Worm (Caenorhabditis elegans) whole organism, young adult: Measurements from ENCODE around the gene col-120.

ENCODE experiments used
- B0019.2 ChIP-seq: fragments of 200-800 bp; sonication (Bioruptor generic); conservative IDR thresholded peaks from 2 replicates; pipeline ENCODE4 v1.3.6; 2022; ENCODE audit warnings: missing genetic modification reagents, missing genetic modification characterization, missing compliant biosample characterization
- B0035.1 ChIP-seq: sonication (generic microtip); optimal IDR thresholded peaks from 2 replicates; lab custom pipeline; 2016; ENCODE audit warnings: missing genetic modification characterization, mild to moderate bottlenecking, missing compliant biosample characterization, missing genotype, missing genetic modification reagents
- B0336.3 ChIP-seq: fragments of 200-800 bp; sonication (Bioruptor generic); IDR thresholded peaks from 2 replicates; pipeline ENCODE4 v1.3.6; 2022; ENCODE audit warnings: missing genetic modification characterization, missing compliant biosample characterization
- C17E4.6 ChIP-seq: fragments of 200-800 bp; sonication (Bioruptor generic); IDR thresholded peaks from 2 replicates; pipeline ENCODE4 v1.3.6; 2022; ENCODE audit warnings: missing genetic modification reagents, missing genetic modification characterization, missing compliant biosample characterization
- F37B4.10 ChIP-seq: fragments of 200-800 bp; sonication (Bioruptor generic); IDR thresholded peaks from 2 replicates; pipeline ENCODE4 v1.3.6; 2022; ENCODE audit warnings: missing genetic modification characterization, missing compliant biosample characterization
- F57C9.4 ChIP-seq: sonication (generic microtip); optimal IDR thresholded peaks from 2 replicates; lab custom pipeline; 2017; ENCODE audit warnings: mild to moderate bottlenecking, missing genetic modification characterization, missing compliant biosample characterization
- T07F8.4 ChIP-seq: sonication (generic microtip); optimal IDR thresholded peaks from 2 replicates; lab custom pipeline; 2016; ENCODE audit warnings: mild to moderate bottlenecking, missing genetic modification characterization, moderate library complexity, missing compliant biosample characterization
- akir-1 ChIP-seq: fragments of 200-800 bp; sonication (Bioruptor generic); optimal IDR thresholded peaks from 2 replicates; lab custom pipeline; 2018; ENCODE audit warnings: mild to moderate bottlenecking, missing genetic modification characterization, moderate library complexity, missing compliant biosample characterization
- ama-1 ChIP-seq, 3 experiments: fragments of 150-350 bp in 1 of 3; sonication (generic microtip) in 2 of 3; optimal IDR thresholded peaks; 2 replicates each; lab custom pipeline; 2014 to 2018; ENCODE audit warnings: missing biosample characterization in 2 of 3, missing genetic modification characterization in 2 of 3, missing genetic modification reagents in 2 of 3
- attf-5 ChIP-seq: fragments of 200-800 bp; sonication (Bioruptor generic); optimal IDR thresholded peaks from 2 replicates; lab custom pipeline; 2018; ENCODE audit warnings: mild to moderate bottlenecking, missing genetic modification characterization, missing compliant biosample characterization
- ceh-91 ChIP-seq: fragments of 200-800 bp; sonication (Bioruptor generic); IDR thresholded peaks from 2 replicates; pipeline ENCODE4 v1.3.6; 2022; ENCODE audit warnings: missing genetic modification reagents, missing genetic modification characterization, missing compliant biosample characterization
- chd-7 ChIP-seq: sonication (generic microtip); optimal IDR thresholded peaks from 2 replicates; lab custom pipeline; 2016; ENCODE audit warnings: mild to moderate bottlenecking, missing genetic modification characterization, moderate library complexity, missing compliant biosample characterization
- dox-1 ChIP-seq: fragments of 200-800 bp; sonication (Bioruptor generic); IDR thresholded peaks from 2 replicates; pipeline ENCODE4 v1.3.6; 2022; ENCODE audit warnings: missing genetic modification reagents, missing genetic modification characterization, missing compliant biosample characterization
- efl-1 ChIP-seq: fragments of 150-350 bp; optimal IDR thresholded peaks from 2 replicates; lab custom pipeline; 2014; ENCODE audit warnings: missing biosample characterization, missing genetic modification reagents, missing genetic modification characterization
- ekl-4 ChIP-seq: fragments of 200-800 bp; sonication (Bioruptor generic); IDR thresholded peaks from 2 replicates; pipeline ENCODE4 v1.3.6; 2022; ENCODE audit warnings: missing genetic modification reagents, missing genetic modification characterization, missing compliant biosample characterization
- ets-4 ChIP-seq: fragments of 200-800 bp; sonication (Bioruptor generic); optimal IDR thresholded peaks from 2 replicates; lab custom pipeline; 2018; ENCODE audit warnings: mild to moderate bottlenecking, missing genetic modification characterization, missing compliant biosample characterization
- gei-17 ChIP-seq: fragments of 200-800 bp; sonication (Bioruptor generic); optimal IDR thresholded peaks from 2 replicates; lab custom pipeline; 2018; ENCODE audit warnings: mild to moderate bottlenecking, missing genetic modification characterization, missing compliant biosample characterization
- him-1 ChIP-seq: sonication (generic microtip); optimal IDR thresholded peaks from 2 replicates; lab custom pipeline; 2016; ENCODE audit warnings: missing genotype, missing genetic modification reagents, missing genetic modification characterization, missing compliant biosample characterization
- hlh-26 ChIP-seq: fragments of 200-800 bp; sonication (Bioruptor generic); conservative IDR thresholded peaks from 2 replicates; pipeline ENCODE4 v1.3.6; 2022; ENCODE audit warnings: missing genetic modification reagents, missing genetic modification characterization, missing compliant biosample characterization
- hmg-1.2 ChIP-seq: fragments of 200-800 bp; sonication (Bioruptor generic); IDR thresholded peaks from 2 replicates; pipeline ENCODE4 v1.3.6; 2022; ENCODE audit warnings: missing genetic modification reagents, missing genetic modification characterization, missing compliant biosample characterization
- let-526 ChIP-seq: fragments of 200-800 bp; sonication (Bioruptor generic); IDR thresholded peaks from 2 replicates; pipeline ENCODE4 v1.3.6; 2022; ENCODE audit warnings: missing genetic modification reagents, missing genetic modification characterization, missing compliant biosample characterization
- lin-40 ChIP-seq: sonication (generic microtip); optimal IDR thresholded peaks from 2 replicates; lab custom pipeline; 2016; ENCODE audit warnings: missing genetic modification characterization, mild to moderate bottlenecking, missing compliant biosample characterization, missing genotype, missing genetic modification reagents
- lir-1 ChIP-seq: fragments of 200-800 bp; sonication (Bioruptor generic); conservative IDR thresholded peaks from 2 replicates; pipeline ENCODE4 v1.3.6; 2022; ENCODE audit warnings: missing genetic modification reagents, missing genetic modification characterization, missing compliant biosample characterization
- madf-8 ChIP-seq: fragments of 200-800 bp; sonication (Bioruptor generic); conservative IDR thresholded peaks from 2 replicates; pipeline ENCODE4 v1.3.6; 2022; ENCODE audit warnings: missing genetic modification reagents, missing genetic modification characterization, missing compliant biosample characterization
- nfya-1 ChIP-seq: sonication (generic microtip); optimal IDR thresholded peaks from 2 replicates; lab custom pipeline; 2017; ENCODE audit warnings: antibody characterized with exemption, missing compliant biosample characterization, missing genetic modification characterization, borderline replicate concordance; ENCODE audit not compliant: insufficient read depth
- rcor-1 ChIP-seq: fragments of 200-800 bp; sonication (Bioruptor generic); IDR thresholded peaks from 2 replicates; pipeline ENCODE4 v1.3.6; 2022; ENCODE audit warnings: missing genetic modification reagents, missing genetic modification characterization, missing compliant biosample characterization
- rec-8 ChIP-seq, 2 experiments: sonication (generic microtip); optimal IDR thresholded peaks; 2 replicates each; lab custom pipeline; 2016; ENCODE audit warnings: mild to moderate bottlenecking in 2 of 2, missing genetic modification characterization in 2 of 2, missing genetic modification reagents in 2 of 2, missing genotype in 2 of 2, missing biosample characterization in 1 of 2, missing compliant biosample characterization in 1 of 2, moderate library complexity in 1 of 2
- repo-1 ChIP-seq: sonication (generic microtip); optimal IDR thresholded peaks from 2 replicates; lab custom pipeline; 2017; ENCODE audit warnings: mild to moderate bottlenecking, missing genetic modification characterization, missing compliant biosample characterization
- rpc-1 ChIP-seq, 2 experiments: fragments of 150-350 bp in 1 of 2; sonication (generic microtip) in 1 of 2; optimal IDR thresholded peaks; 2 replicates each; lab custom pipeline; 2014 to 2018; ENCODE audit warnings: missing biosample characterization in 1 of 2, missing genetic modification characterization in 1 of 2, missing genetic modification reagents in 1 of 2, missing genotype in 1 of 2
- sdz-38 ChIP-seq: sonication (generic microtip); optimal IDR thresholded peaks from 2 replicates; lab custom pipeline; 2016; ENCODE audit warnings: missing genotype, missing genetic modification characterization, missing compliant biosample characterization
- snpc-1.3 ChIP-seq: sonication (generic microtip); optimal IDR thresholded peaks from 2 replicates; lab custom pipeline; 2017; ENCODE audit warnings: missing genetic modification characterization, mild to moderate bottlenecking, missing compliant biosample characterization, antibody characterized with exemption, moderate library complexity, missing genotype, missing genetic modification reagents; ENCODE audit not compliant: insufficient read depth
- snpc-3.4 ChIP-seq: sonication (generic microtip); optimal IDR thresholded peaks from 2 replicates; lab custom pipeline; 2017; ENCODE audit warnings: missing genetic modification characterization, mild to moderate bottlenecking, missing compliant biosample characterization, antibody characterized with exemption, moderate library complexity, missing genotype, missing genetic modification reagents
- somi-1 ChIP-seq: fragments of 200-800 bp; sonication (Bioruptor generic); optimal IDR thresholded peaks from 2 replicates; lab custom pipeline; 2018; ENCODE audit warnings: mild to moderate bottlenecking, missing genetic modification characterization, missing compliant biosample characterization
- tbp1 ChIP-seq: fragments of 200-800 bp; sonication (Bioruptor generic); optimal IDR thresholded peaks from 2 replicates; lab custom pipeline; 2018; ENCODE audit warnings: mild to moderate bottlenecking, missing genetic modification characterization, missing compliant biosample characterization
- xnd-1 ChIP-seq: sonication (generic microtip); optimal IDR thresholded peaks from 2 replicates; lab custom pipeline; 2016; ENCODE audit warnings: missing genotype, missing genetic modification reagents, missing genetic modification characterization, missing compliant biosample characterization
- ztf-3 ChIP-seq: fragments of 200-800 bp; sonication (Bioruptor generic); optimal IDR thresholded peaks from 2 replicates; lab custom pipeline; 2018; ENCODE audit warnings: mild to moderate bottlenecking, missing genetic modification characterization, missing compliant biosample characterization

col-120 gene

ce11 chrIV:9215824-9216223 is 45.8 kb downstream of the col-120 start:
- TF ChIP-seq dox-1 (GFP tag; lab: Robert Waterston, UW) (no peak), T07F8.4 (tag; lab: Kevin White, UChicago) (no peak), rcor-1 (GFP tag; lab: Robert Waterston, UW) (no peak), sdz-38 (tag; lab: Kevin White, UChicago) (no peak), ets-4 (GFP tag; lab: Kevin White, UChicago) (no peak), snpc-3.4 (no peak), F37B4.10 (GFP tag; lab: Robert Waterston, UW) (no peak), ekl-4 (GFP tag; lab: Robert Waterston, UW) (no peak)

ce11 chrIV:9214823-9215222 is 46.8 kb downstream of the col-120 start:
- TF ChIP-seq akir-1 (GFP tag; lab: Kevin White, UChicago) (no peak), F57C9.4 (no peak), let-526 (GFP tag; lab: Robert Waterston, UW) (no peak), ama-1 (optimal IDR thresholded peaks at IDR 0.05; lab: Kevin White, UChicago) (no peak), ama-1 (GFP tag; optimal IDR thresholded peaks at IDR 0.05; lab: Kevin White, UChicago) (no peak), ekl-4 (GFP tag; lab: Robert Waterston, UW) (no peak), B0336.3 (no peak), hmg-1.2 (no peak), him-1 (no peak), B0035.1 (tag; lab: Kevin White, UChicago) (no peak), rcor-1 (GFP tag; lab: Robert Waterston, UW) (no peak), ceh-91 (GFP tag; lab: Robert Waterston, UW) (no peak), hlh-26 (GFP tag; lab: Robert Waterston, UW) (no peak)

ce11 chrIV:9212121-9212520 is 49.5 kb downstream of the col-120 start, which contains the start of gene C46C2.6:
C46C2.6 (plus strand) TSS chrIV:9212421.
- TF ChIP-seq xnd-1 (no peak), snpc-1.3 (tag; lab: Kevin White, UChicago) (no peak), chd-7 (tag; lab: Kevin White, UChicago) (no peak), ceh-91 (GFP tag; lab: Robert Waterston, UW) (no peak), lir-1 (GFP tag; lab: Robert Waterston, UW) (no peak), akir-1 (GFP tag; lab: Kevin White, UChicago) (no peak), tbp1 (no peak), C17E4.6 (no peak), B0019.2 (GFP tag; lab: Robert Waterston, UW) (no peak), rpc-1 (optimal IDR thresholded peaks at IDR 0.05; lab: Kevin White, UChicago) (no peak), rpc-1 (tag; optimal IDR thresholded peaks at IDR 0.05; lab: Kevin White, UChicago) (no peak), gei-17 (no peak), repo-1 (no peak), efl-1 (no peak), nfya-1 (tag; lab: Kevin White, UChicago) (no peak), attf-5 (no peak), ztf-3 (no peak), lin-40 (tag; lab: Kevin White, UChicago) (no peak), somi-1 (GFP tag; lab: Kevin White, UChicago) (no peak), madf-8 (GFP tag; lab: Robert Waterston, UW) (no peak), rec-8 (tag; optimal IDR thresholded peaks at IDR 0.05; lab: Kevin White, UChicago) (no peak)
